Worm (Caenorhabditis elegans) whole organism, young adult: ENCODE data around the gene fbxa-64.

Experiments used
- D2030.7 ChIP-seq: fragments of 200-800 bp; sonication (Bioruptor generic); IDR thresholded peaks from 2 replicates; pipeline ENCODE4 v1.3.6; 2022; ENCODE audit warnings: missing genetic modification reagents, missing genetic modification characterization, missing compliant biosample characterization
- F57C9.4 ChIP-seq: sonication (generic microtip); optimal IDR thresholded peaks from 2 replicates; lab custom pipeline; 2017; ENCODE audit warnings: mild to moderate bottlenecking, missing genetic modification characterization, missing compliant biosample characterization
- Y95B8A.8 ChIP-seq: fragments of 200-800 bp; sonication (Bioruptor generic); IDR thresholded peaks from 2 replicates; pipeline ENCODE4 v1.3.6; 2022; ENCODE audit warnings: missing genetic modification reagents, missing genetic modification characterization, missing compliant biosample characterization
- chd-7 ChIP-seq: sonication (generic microtip); optimal IDR thresholded peaks from 2 replicates; lab custom pipeline; 2016; ENCODE audit warnings: mild to moderate bottlenecking, missing genetic modification characterization, moderate library complexity, missing compliant biosample characterization
- efl-1 ChIP-seq: fragments of 150-350 bp; optimal IDR thresholded peaks from 2 replicates; lab custom pipeline; 2014; ENCODE audit warnings: missing biosample characterization, missing genetic modification reagents, missing genetic modification characterization
- egl-18 ChIP-seq: fragments of 200-800 bp; sonication (Bioruptor generic); IDR thresholded peaks from 2 replicates; pipeline ENCODE4 v1.3.6; 2022; ENCODE audit warnings: missing genetic modification reagents, missing genetic modification characterization, missing compliant biosample characterization
- hmg-1.2 ChIP-seq: fragments of 200-800 bp; sonication (Bioruptor generic); IDR thresholded peaks from 2 replicates; pipeline ENCODE4 v1.3.6; 2022; ENCODE audit warnings: missing genetic modification reagents, missing genetic modification characterization, missing compliant biosample characterization
- rec-8 ChIP-seq, 2 experiments: sonication (generic microtip); optimal IDR thresholded peaks; 2 replicates each; lab custom pipeline; 2016; ENCODE audit warnings: mild to moderate bottlenecking in 2 of 2, missing genetic modification characterization in 2 of 2, missing genetic modification reagents in 2 of 2, missing genotype in 2 of 2, missing biosample characterization in 1 of 2, missing compliant biosample characterization in 1 of 2, moderate library complexity in 1 of 2
- repo-1 ChIP-seq: sonication (generic microtip); optimal IDR thresholded peaks from 2 replicates; lab custom pipeline; 2017; ENCODE audit warnings: mild to moderate bottlenecking, missing genetic modification characterization, missing compliant biosample characterization
- unc-62 ChIP-seq: fragments of 150-350 bp; optimal IDR thresholded peaks from 2 replicates; lab custom pipeline; 2014; ENCODE audit warnings: missing biosample characterization, missing genetic modification reagents, missing genetic modification characterization
- ztf-22 ChIP-seq: fragments of 200-800 bp; sonication (Bioruptor generic); optimal IDR thresholded peaks from 2 replicates; lab custom pipeline; 2018; ENCODE audit warnings: mild to moderate bottlenecking, missing genetic modification characterization, moderate library complexity, missing compliant biosample characterization

- TF ChIP-seq F57C9.4 (tag; lab: Kevin White, UChicago) = no peak
- TF ChIP-seq hmg-1.2 (GFP tag; lab: Robert Waterston, UW) = no peak
- TF ChIP-seq efl-1 (GFP tag; lab: Kevin White, UChicago) = no peak
- TF ChIP-seq D2030.7 (GFP tag; lab: Robert Waterston, UW) = no peak
- TF ChIP-seq ztf-22 = no peak
- no peak for TF ChIP-seq rec-8 (tag; optimal IDR thresholded peaks at IDR 0.05; lab: Kevin White, UChicago)
- TF ChIP-seq chd-7 (tag; lab: Kevin White, UChicago) = no peak
- no peak for TF ChIP-seq unc-62 (GFP tag; lab: Kevin White, UChicago)
- no peak for TF ChIP-seq egl-18 (GFP tag; lab: Robert Waterston, UW)
- no peak for TF ChIP-seq Y95B8A.8 (GFP tag; lab: Robert Waterston, UW)
- TF ChIP-seq repo-1 (tag; lab: Kevin White, UChicago) = no peak
Measured at ce11 chrV:3281523-3281922, 3.6 kb upstream of the fbxa-64 start, which contains the start of gene T28A11.25.
